Worm (Caenorhabditis elegans) whole organism, L4 larva: ENCODE results near the gene hlh-12.

Experiments used
- nhr-237 ChIP-seq: sonication (generic microtip); optimal IDR thresholded peaks from 2 replicates; lab custom pipeline; 2017; ENCODE audit warnings: missing biosample characterization, missing genetic modification characterization
- nhr-76 ChIP-seq: fragments of 150-350 bp; optimal IDR thresholded peaks from 2 replicates; lab custom pipeline; 2014; ENCODE audit warnings: missing biosample characterization, missing genetic modification characterization
- nhr-77 ChIP-seq: fragments of 150-350 bp; optimal IDR thresholded peaks from 2 replicates; lab custom pipeline; 2014; ENCODE audit warnings: missing biosample characterization, missing genetic modification characterization
- pqm-1 ChIP-seq: sonication (generic microtip); optimal IDR thresholded peaks from 2 replicates; lab custom pipeline; 2017; ENCODE audit warnings: missing biosample characterization, missing genetic modification characterization
- spr-3 ChIP-seq: fragments of 200-800 bp; sonication (Bioruptor generic); optimal IDR thresholded peaks from 2 replicates; lab custom pipeline; 2018; ENCODE audit warnings: mild to moderate bottlenecking, missing genetic modification characterization, missing compliant biosample characterization
- unc-39 ChIP-seq: sonication (generic microtip); optimal IDR thresholded peaks from 2 replicates; lab custom pipeline; 2017; ENCODE audit warnings: missing biosample characterization, missing genetic modification characterization

- TF ChIP-seq nhr-237 (tag; lab: Kevin White, UChicago), result no peak
- TF ChIP-seq nhr-76, result no peak
- no peak for TF ChIP-seq pqm-1 (tag; lab: Kevin White, UChicago)
- no peak for TF ChIP-seq spr-3
- TF ChIP-seq nhr-77 (tag; lab: Kevin White, UChicago), result no peak
- TF ChIP-seq unc-39, result no peak
These were observed 31.8 kb upstream of the hlh-12 start, which contains the start of gene mes-6 for ce11 chrIV:8511056-8511455.
